Fruit fly (Drosophila melanogaster): ENCODE measurements around the gene Pfrx.

The Pfrx gene

DNA sequence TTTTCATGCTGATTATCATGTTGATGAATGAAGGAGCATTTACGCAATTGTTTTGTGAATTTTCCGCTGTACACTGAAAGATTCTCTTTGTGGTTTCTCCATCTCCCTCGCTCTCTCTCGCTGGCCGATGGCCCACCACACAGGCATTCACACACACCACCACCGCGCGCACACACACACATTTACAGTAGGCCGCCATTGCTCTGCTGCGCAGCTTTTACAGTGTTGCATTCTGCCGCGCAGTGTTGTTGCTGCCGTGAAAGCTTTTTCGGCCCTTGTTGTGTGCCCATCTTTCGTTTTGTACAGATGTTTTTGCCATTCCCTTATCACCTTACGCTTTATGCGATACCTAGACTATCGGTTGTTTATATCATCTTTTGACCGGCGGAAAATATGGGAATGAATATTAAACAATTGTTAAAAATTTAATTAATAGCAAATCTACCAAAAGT, 1.5 kb downstream of the Pfrx start (continued):
- TF ChIP-seq CG17568 (GFP tag; optimal IDR thresholded peaks at IDR 0.05) (no peak), corto (GFP tag; optimal IDR thresholded peaks at IDR 0.05) (peak; percentile 27), CG34422 (GFP tag; IDR thresholded peaks at IDR 0.05) (peak; percentile 8; the same call in 1 of the 3 replicates), lilli (GFP tag; optimal IDR thresholded peaks at IDR 0.05) (peak; percentile 27), CG12299 (tag; optimal IDR thresholded peaks at IDR 0.05) (no peak), CG13123 (GFP tag; optimal IDR thresholded peaks at IDR 0.05) (no peak), phol (tag; optimal IDR thresholded peaks at IDR 0.05) (peak; percentile 97), dmrt11E (tag; optimal IDR thresholded peaks at IDR 0.05) (no peak), Blimp-1 (GFP tag; optimal IDR thresholded peaks at IDR 0.05) (no peak), tgo (GFP tag; IDR thresholded peaks at IDR 0.05) (no peak), nmo (GFP tag; optimal IDR thresholded peaks at IDR 0.05) (peak; percentile 6), Doc3 (GFP tag; IDR thresholded peaks at IDR 0.05; ENCODE audit: partially characterized antibody) (peak; percentile 62; the same call in 2 of the 3 replicates), ATbp (GFP tag; optimal IDR thresholded peaks at IDR 0.05) (no peak), otp (GFP tag; IDR thresholded peaks at IDR 0.05) (no peak), Hmr (GFP tag; optimal IDR thresholded peaks at IDR 0.05) (no peak), CG6854 (GFP tag; optimal IDR thresholded peaks at IDR 0.05) (no peak), tap (tag; optimal IDR thresholded peaks at IDR 0.05) (no peak), Max (GFP tag; optimal IDR thresholded peaks at IDR 0.05) (no peak), CG2712 (tag; optimal IDR thresholded peaks at IDR 0.05) (no peak), ken (GFP tag; IDR thresholded peaks at IDR 0.05) (peak; percentile 52; the same call in 1 of the 3 replicates), ranshi (GFP tag; IDR thresholded peaks at IDR 0.05) (no peak), wdn (GFP tag; IDR thresholded peaks at IDR 0.05) (no peak), caup (GFP tag; optimal IDR thresholded peaks at IDR 0.05; ENCODE audit: severe bottlenecking) (no peak), p53 (GFP tag; optimal IDR thresholded peaks at IDR 0.05) (no peak), CG6254 (GFP tag; optimal IDR thresholded peaks at IDR 0.05) (no peak), CG9797 (GFP tag; optimal IDR thresholded peaks at IDR 0.05) (peak; percentile 28), Poxn (GFP tag; IDR thresholded peaks at IDR 0.05) (no peak), stwl (tag; optimal IDR thresholded peaks at IDR 0.05) (peak; percentile 44), Ada2b (GFP tag; IDR thresholded peaks at IDR 0.05) (no peak), exex (tag; optimal IDR thresholded peaks at IDR 0.05) (peak; percentile 21), CG11247 (GFP tag; IDR thresholded peaks at IDR 0.05) (no peak), CG4282 (GFP tag; optimal IDR thresholded peaks at IDR 0.05) (no peak), Bgb (GFP tag; IDR thresholded peaks at IDR 0.05; ENCODE audit: partially characterized antibody) (peak; percentile 78), Taf1 (GFP tag; IDR thresholded peaks at IDR 0.05) (0 out of 2 replicates have a peak, but pooled peaks have one; percentile 13), unpg (GFP tag; optimal IDR thresholded peaks at IDR 0.05) (no peak), Abd-B (GFP tag; optimal IDR thresholded peaks at IDR 0.05) (no peak), lab (GFP tag; optimal IDR thresholded peaks at IDR 0.05) (peak; percentile 40), Ets65A (GFP tag) (no peak), zen2 (GFP tag; IDR thresholded peaks at IDR 0.05; ENCODE audit: partially characterized antibody) (peak; percentile 58; the same call in 1 of the 3 replicates), pho (GFP tag; optimal IDR thresholded peaks at IDR 0.05) (no peak), HmgZ (tag; optimal IDR thresholded peaks at IDR 0.05) (peak; percentile 33), chm (GFP tag; IDR thresholded peaks at IDR 0.05) (0 out of 2 replicates have a peak, but pooled peaks have one; percentile 29), Oaz (GFP tag; IDR thresholded peaks at IDR 0.05) (no peak), CG15514 (GFP tag; optimal IDR thresholded peaks at IDR 0.05) (peak; percentile 81), HLHmδ (GFP tag; optimal IDR thresholded peaks at IDR 0.05) (peak; percentile 61), B-H2 (GFP tag; optimal IDR thresholded peaks at IDR 0.05) (peak; percentile 12), CG30020 (tag; optimal IDR thresholded peaks at IDR 0.05) (no peak), cg (GFP tag; optimal IDR thresholded peaks at IDR 0.05) (peak; percentile 94), CG16779 (GFP tag; IDR thresholded peaks at IDR 0.05) (no peak), Dbx (GFP tag; IDR thresholded peaks at IDR 0.05) (peak; percentile 35; the same call in 2 of the 3 replicates)
